Worm (Caenorhabditis elegans) whole organism, L3 larva: ENCODE measurements around the gene adh-1.

ENCODE experiments used
- ama-1 ChIP-seq: fragments of 150-350 bp; optimal IDR thresholded peaks from 2 replicates; lab custom pipeline; 2018
- daf-12 ChIP-seq: fragments of 150-350 bp; optimal IDR thresholded peaks from 2 replicates; lab custom pipeline; 2014; ENCODE audit warnings: missing biosample characterization, missing genetic modification reagents, missing genetic modification characterization
- elt-3 ChIP-seq, 3 experiments: fragments of 150-350 bp in 1 of 3; sonication (generic microtip) in 2 of 3; optimal IDR thresholded peaks; 2 replicates in 2 of 3; 4 replicates in 1 of 3; lab custom pipeline; 2014 to 2017; ENCODE audit warnings: missing biosample characterization in 3 of 3, missing genetic modification characterization in 3 of 3
- fos-1 ChIP-seq: fragments of 150-350 bp; optimal IDR thresholded peaks from 2 replicates; lab custom pipeline; 2014; ENCODE audit warnings: missing biosample characterization, missing genetic modification characterization
- lin-39 ChIP-seq: fragments of 150-350 bp; optimal IDR thresholded peaks from 2 replicates; lab custom pipeline; 2018; ENCODE audit warnings: missing biosample characterization, missing genetic modification reagents, missing genetic modification characterization
- lsy-12 ChIP-seq: sonication (generic microtip); optimal IDR thresholded peaks from 2 replicates; lab custom pipeline; 2016; ENCODE audit warnings: mild to moderate bottlenecking, missing genetic modification characterization, missing compliant biosample characterization
- pqm-1 ChIP-seq: fragments of 150-350 bp; optimal IDR thresholded peaks from 2 replicates; lab custom pipeline; 2017; ENCODE audit warnings: missing biosample characterization, missing genetic modification characterization, inconsistent platforms
- sea-2 ChIP-seq: fragments of 150-350 bp; sonication (generic microtip); optimal IDR thresholded peaks from 4 replicates; lab custom pipeline; 2014; ENCODE audit warnings: missing biosample characterization, missing genetic modification reagents, missing genetic modification characterization
- skn-1 ChIP-seq: fragments of 150-350 bp; optimal IDR thresholded peaks from 2 replicates; lab custom pipeline; 2014; ENCODE audit warnings: missing biosample characterization, missing genetic modification characterization
- snpc-4 ChIP-seq: fragments of 150-350 bp; optimal IDR thresholded peaks from 2 replicates; lab custom pipeline; 2014; ENCODE audit warnings: missing biosample characterization, missing genetic modification characterization
- unc-62 ChIP-seq: fragments of 150-350 bp; sonication (generic microtip); optimal IDR thresholded peaks from 4 replicates; lab custom pipeline; 2014; ENCODE audit warnings: missing biosample characterization, missing genetic modification reagents, missing genetic modification characterization
- zag-1 ChIP-seq: fragments of 150-350 bp; optimal IDR thresholded peaks from 2 replicates; lab custom pipeline; 2014; ENCODE audit warnings: missing biosample characterization, missing genetic modification characterization
- ztf-11 ChIP-seq: fragments of 150-350 bp; optimal IDR thresholded peaks from 2 replicates; lab custom pipeline; 2014; ENCODE audit warnings: missing biosample characterization, missing genetic modification characterization
- ztf-4 ChIP-seq: fragments of 150-350 bp; optimal IDR thresholded peaks from 2 replicates; lab custom pipeline; 2014; ENCODE audit warnings: missing biosample characterization, missing genetic modification characterization

ce11 chrV:11879732-11880131 is 8.3 kb upstream of the adh-1 start, which contains the start of gene sulp-5:
- TF ChIP-seq ama-1 (lab: Kevin White, UChicago) (no peak), lin-39 (tag; lab: Kevin White, UChicago) (no peak), sea-2 (GFP tag; lab: Kevin White, UChicago) (no peak), snpc-4 (tag; lab: Kevin White, UChicago) (no peak), daf-12 (no peak), lsy-12 (tag; lab: Kevin White, UChicago) (no peak), unc-62 (no peak), pqm-1 (tag; lab: Kevin White, UChicago) (no peak), zag-1 (tag; lab: Kevin White, UChicago) (no peak), elt-3 (tag; optimal IDR thresholded peaks at IDR 0.05; lab: Kevin White, UChicago) (no peak), ztf-11 (tag; lab: Kevin White, UChicago) (no peak), ztf-4 (tag; lab: Kevin White, UChicago) (no peak), skn-1 (tag; lab: Kevin White, UChicago) (no peak), fos-1 (tag; lab: Kevin White, UChicago) (no peak)
